Worm (Caenorhabditis elegans) whole organism, L4 larva: ENCODE data around the gene W04B5.6.

Experiments used
- F10B5.3 ChIP-seq: sonication (generic microtip); optimal IDR thresholded peaks from 2 replicates; lab custom pipeline; 2016; ENCODE audit warnings: mild to moderate bottlenecking, missing genetic modification characterization, missing compliant biosample characterization
- F37D6.2 ChIP-seq: sonication (generic microtip); optimal IDR thresholded peaks from 2 replicates; lab custom pipeline; 2016; ENCODE audit warnings: mild to moderate bottlenecking, missing genetic modification characterization, missing compliant biosample characterization
- F49E8.2 ChIP-seq: sonication (generic microtip); optimal IDR thresholded peaks from 2 replicates; lab custom pipeline; 2016; ENCODE audit warnings: missing compliant biosample characterization, mild to moderate bottlenecking, missing genetic modification characterization, borderline replicate concordance
- R02D3.7 ChIP-seq: fragments of 150-350 bp; sonication (generic microtip); optimal IDR thresholded peaks from 3 replicates; lab custom pipeline; 2014; ENCODE audit warnings: missing biosample characterization, missing genetic modification characterization
- T20F7.1 ChIP-seq: fragments of 200-800 bp; sonication (Bioruptor generic); optimal IDR thresholded peaks from 2 replicates; lab custom pipeline; 2018; ENCODE audit warnings: mild to moderate bottlenecking, missing genetic modification characterization, missing compliant biosample characterization
- Y48G9A.11 ChIP-seq: fragments of 200-800 bp; sonication (Bioruptor generic); IDR thresholded peaks from 2 replicates; pipeline ENCODE4 v1.3.6; 2022; ENCODE audit warnings: missing genetic modification reagents, missing genetic modification characterization, missing compliant biosample characterization
- Y75B8A.6 ChIP-seq: fragments of 200-800 bp; sonication (Bioruptor generic); IDR thresholded peaks from 2 replicates; pipeline ENCODE4 v1.3.6; 2022; ENCODE audit warnings: missing genetic modification reagents, missing genetic modification characterization, missing compliant biosample characterization
- ZK337.2 ChIP-seq: fragments of 200-800 bp; sonication (Bioruptor generic); IDR thresholded peaks from 2 replicates; pipeline ENCODE4 v1.3.6; 2022; ENCODE audit warnings: missing genetic modification reagents, missing genetic modification characterization, missing compliant biosample characterization
- ZK546.5 ChIP-seq, 2 experiments: sonication (generic microtip); optimal IDR thresholded peaks; 2 replicates each; lab custom pipeline; 2017; ENCODE audit warnings: missing biosample characterization in 2 of 2, missing genetic modification characterization in 2 of 2
- ceh-20 ChIP-seq: fragments of 200-800 bp; sonication (Bioruptor generic); IDR thresholded peaks from 2 replicates; pipeline ENCODE4 v1.3.6; 2022; ENCODE audit warnings: missing genetic modification reagents, missing genetic modification characterization, missing compliant biosample characterization
- ces-1 ChIP-seq: fragments of 150-350 bp; sonication (generic microtip); optimal IDR thresholded peaks from 4 replicates; lab custom pipeline; 2014; ENCODE audit warnings: missing biosample characterization, missing genetic modification reagents, missing genetic modification characterization
- cey-2 ChIP-seq: sonication (generic microtip); optimal IDR thresholded peaks from 3 replicates; lab custom pipeline; 2017; ENCODE audit warnings: missing genetic modification characterization, mild to moderate bottlenecking, missing compliant biosample characterization, antibody characterized with exemption, borderline replicate concordance; ENCODE audit not compliant: insufficient read depth
- ctbp-1 ChIP-seq: fragments of 200-800 bp; sonication (Bioruptor generic); IDR thresholded peaks from 2 replicates; pipeline ENCODE4 v1.3.6; 2022; ENCODE audit warnings: missing genetic modification reagents, missing genetic modification characterization, missing compliant biosample characterization
- daf-12 ChIP-seq: fragments of 150-350 bp; optimal IDR thresholded peaks from 2 replicates; lab custom pipeline; 2014; ENCODE audit warnings: missing biosample characterization, missing genetic modification reagents, missing genetic modification characterization
- daf-19 ChIP-seq: fragments of 200-800 bp; sonication (Bioruptor generic); conservative IDR thresholded peaks from 2 replicates; pipeline ENCODE4 v1.3.6; 2022; ENCODE audit warnings: missing genetic modification characterization, missing compliant biosample characterization
- dmd-9 ChIP-seq: fragments of 200-800 bp; sonication (Bioruptor generic); IDR thresholded peaks from 2 replicates; pipeline ENCODE4 v1.3.6; 2022; ENCODE audit warnings: missing genetic modification reagents, missing genetic modification characterization, missing compliant biosample characterization
- dpl-1 ChIP-seq: fragments of 150-350 bp; optimal IDR thresholded peaks from 2 replicates; lab custom pipeline; 2014; ENCODE audit warnings: missing biosample characterization, missing genetic modification reagents, missing genetic modification characterization
- duxl-1 ChIP-seq: sonication (generic microtip); optimal IDR thresholded peaks from 2 replicates; lab custom pipeline; 2016; ENCODE audit warnings: mild to moderate bottlenecking, missing genetic modification characterization, moderate library complexity, missing compliant biosample characterization; ENCODE audit not compliant: poor library complexity
- dve-1 ChIP-seq: sonication (generic microtip); optimal IDR thresholded peaks from 2 replicates; lab custom pipeline; 2017; ENCODE audit warnings: antibody characterized with exemption, mild to moderate bottlenecking, missing genetic modification characterization, missing compliant biosample characterization; ENCODE audit not compliant: insufficient read depth
- fkh-10 ChIP-seq: fragments of 150-350 bp; optimal IDR thresholded peaks from 2 replicates; lab custom pipeline; 2014; ENCODE audit warnings: missing biosample characterization, missing genetic modification reagents, missing genetic modification characterization
- hif-1 ChIP-seq, 2 experiments: sonication (generic microtip); optimal IDR thresholded peaks; 2 replicates each; lab custom pipeline; 2016 to 2017; ENCODE audit warnings: missing compliant biosample characterization in 2 of 2, missing genetic modification characterization in 2 of 2, missing genetic modification reagents in 2 of 2, missing genotype in 2 of 2, mild to moderate bottlenecking in 1 of 2
- hlh-11 ChIP-seq: fragments of 200-800 bp; sonication (Bioruptor generic); optimal IDR thresholded peaks from 2 replicates; lab custom pipeline; 2018; ENCODE audit warnings: mild to moderate bottlenecking, missing genetic modification characterization, missing compliant biosample characterization
- hmg-1.1 ChIP-seq: fragments of 200-800 bp; sonication (Bioruptor generic); IDR thresholded peaks from 2 replicates; pipeline ENCODE4 v1.3.6; 2022; ENCODE audit warnings: missing genetic modification reagents, missing genetic modification characterization, missing compliant biosample characterization
- lin-15B ChIP-seq: fragments of 150-350 bp; sonication (generic microtip); optimal IDR thresholded peaks from 3 replicates; lab custom pipeline; 2014; ENCODE audit warnings: missing biosample characterization, missing genetic modification characterization
- lin-29 ChIP-seq: fragments of 200-800 bp; sonication (Bioruptor generic); IDR thresholded peaks from 2 replicates; pipeline ENCODE4 v1.3.6; 2022; ENCODE audit warnings: missing genetic modification reagents, missing genetic modification characterization, missing compliant biosample characterization
- lin-38 ChIP-seq: fragments of 200-800 bp; sonication (Bioruptor generic); IDR thresholded peaks from 2 replicates; pipeline ENCODE4 v1.3.6; 2022; ENCODE audit warnings: missing genetic modification reagents, missing genetic modification characterization, missing compliant biosample characterization
- lsy-2 ChIP-seq, 2 experiments: fragments of 150-350 bp in 1 of 2; sonication (generic microtip) in 1 of 2; optimal IDR thresholded peaks; 2 replicates each; lab custom pipeline; 2014 to 2017; ENCODE audit warnings: missing biosample characterization in 2 of 2, missing genetic modification characterization in 2 of 2
- mdl-1 ChIP-seq, 2 experiments: fragments of 150-350 bp in 1 of 2; sonication (generic microtip) in 1 of 2; optimal IDR thresholded peaks; 2 replicates each; lab custom pipeline; 2014 to 2017; ENCODE audit warnings: missing biosample characterization in 2 of 2, missing genetic modification characterization in 2 of 2
- mep-1 ChIP-seq: fragments of 150-350 bp; sonication (generic microtip); optimal IDR thresholded peaks from 3 replicates; lab custom pipeline; 2014; ENCODE audit warnings: missing biosample characterization, missing genetic modification characterization
- mes-2 ChIP-seq: sonication (generic microtip); optimal IDR thresholded peaks from 2 replicates; lab custom pipeline; 2016; ENCODE audit warnings: missing genotype, mild to moderate bottlenecking, missing genetic modification characterization, missing compliant biosample characterization; ENCODE audit not compliant: poor library complexity, severe bottlenecking
- nhr-102 ChIP-seq: sonication (generic microtip); optimal IDR thresholded peaks from 2 replicates; lab custom pipeline; 2016; ENCODE audit warnings: mild to moderate bottlenecking, missing genetic modification characterization, moderate library complexity, missing compliant biosample characterization
- nhr-11 ChIP-seq: fragments of 150-350 bp; optimal IDR thresholded peaks from 2 replicates; lab custom pipeline; 2014; ENCODE audit warnings: missing biosample characterization, missing genetic modification characterization
- nhr-111 ChIP-seq: fragments of 200-800 bp; sonication (Bioruptor generic); optimal IDR thresholded peaks from 2 replicates; lab custom pipeline; 2018; ENCODE audit warnings: mild to moderate bottlenecking, missing genetic modification characterization, missing compliant biosample characterization
- nhr-41 ChIP-seq: fragments of 200-800 bp; sonication (Bioruptor generic); IDR thresholded peaks from 2 replicates; pipeline ENCODE4 v1.3.6; 2022; ENCODE audit warnings: missing genetic modification reagents, missing genetic modification characterization, missing compliant biosample characterization
- nhr-48 ChIP-seq: sonication (generic microtip); optimal IDR thresholded peaks from 2 replicates; lab custom pipeline; 2016; ENCODE audit warnings: mild to moderate bottlenecking, missing genetic modification characterization, missing compliant biosample characterization
- nhr-6 ChIP-seq: fragments of 150-350 bp; optimal IDR thresholded peaks from 2 replicates; lab custom pipeline; 2014; ENCODE audit warnings: missing biosample characterization, missing genetic modification characterization
- pha-4 ChIP-seq, 2 experiments: fragments of 150-350 bp in 1 of 2; fragments of 200-800 bp in 1 of 2; sonication (Bioruptor generic) in 1 of 2; IDR thresholded peaks in 1 of 2; optimal IDR thresholded peaks in 1 of 2; 2 replicates each; pipeline versions ENCODE4 v1.3.6 to Lab custom; 2014 to 2022; ENCODE audit warnings: missing genetic modification characterization in 2 of 2, missing genetic modification reagents in 2 of 2, missing biosample characterization in 1 of 2, missing compliant biosample characterization in 1 of 2
- pqm-1 ChIP-seq: sonication (generic microtip); optimal IDR thresholded peaks from 2 replicates; lab custom pipeline; 2017; ENCODE audit warnings: missing biosample characterization, missing genetic modification characterization
- snpc-1.2 ChIP-seq: fragments of 200-800 bp; sonication (Bioruptor generic); IDR thresholded peaks from 2 replicates; pipeline ENCODE4 v1.3.6; 2022; ENCODE audit warnings: missing genetic modification reagents, missing genetic modification characterization, missing compliant biosample characterization
- snpc-4 ChIP-seq: fragments of 150-350 bp; optimal IDR thresholded peaks from 2 replicates; lab custom pipeline; 2014; ENCODE audit warnings: missing biosample characterization, missing genetic modification characterization
- spr-3 ChIP-seq: fragments of 200-800 bp; sonication (Bioruptor generic); optimal IDR thresholded peaks from 2 replicates; lab custom pipeline; 2018; ENCODE audit warnings: mild to moderate bottlenecking, missing genetic modification characterization, missing compliant biosample characterization
- tra-1 ChIP-seq: fragments of 200-800 bp; sonication (Bioruptor generic); IDR thresholded peaks from 2 replicates; pipeline ENCODE4 v1.3.6; 2022; ENCODE audit warnings: missing genetic modification reagents, missing genetic modification characterization, missing compliant biosample characterization
- unc-62 ChIP-seq, 3 experiments: fragments of 150-350 bp in 1 of 3; sonication (generic microtip); optimal IDR thresholded peaks in 2 of 3; peaks in 1 of 3; 1 replicate in 1 of 3; 2 replicates in 2 of 3; lab custom pipeline; 2014 to 2017; ENCODE audit warnings: missing biosample characterization in 3 of 3, missing genetic modification characterization in 3 of 3, missing genetic modification reagents in 3 of 3, missing genotype in 1 of 3
- vab-7 ChIP-seq: fragments of 200-800 bp; sonication (Bioruptor generic); IDR thresholded peaks from 2 replicates; pipeline ENCODE4 v1.3.6; 2022; ENCODE audit warnings: missing genetic modification reagents, missing genetic modification characterization, missing compliant biosample characterization
- zag-1 ChIP-seq: fragments of 150-350 bp; optimal IDR thresholded peaks from 2 replicates; lab custom pipeline; 2014; ENCODE audit warnings: missing biosample characterization, missing genetic modification characterization
- zfp-2 ChIP-seq: sonication (generic microtip); optimal IDR thresholded peaks from 2 replicates; lab custom pipeline; 2016; ENCODE audit warnings: mild to moderate bottlenecking, missing genetic modification characterization, missing compliant biosample characterization
- ztf-7 ChIP-seq: fragments of 150-350 bp; optimal IDR thresholded peaks from 2 replicates; lab custom pipeline; 2014; ENCODE audit warnings: missing biosample characterization, missing genetic modification characterization

W04B5.6 gene

ce11 chrIII:2401126-2402123 is 33.8 kb downstream of the W04B5.6 start, which contains the start of the genes cic-1 and strm-1:
TSS of gene cic-1 (minus strand) at chrIII:2401221.
TSS of gene strm-1 (plus strand) at chrIII:2402070.
- TF ChIP-seq duxl-1 (tag; lab: Kevin White, UChicago) (no peak), zag-1 (tag; lab: Kevin White, UChicago) (no peak), daf-12 (tag; lab: Kevin White, UChicago) (no peak), vab-7 (GFP tag; lab: Robert Waterston, UW) (no peak), hmg-1.1 (GFP tag; lab: Robert Waterston, UW) (no peak), mep-1 (tag; lab: Kevin White, UChicago) (peak; percentile 38), mes-2 (tag; lab: Kevin White, UChicago) (peak; percentile 71), dve-1 (peak; percentile 26), Y75B8A.6 (no peak), lin-29 (GFP tag; lab: Robert Waterston, UW) (no peak), tra-1 (GFP tag; lab: Robert Waterston, UW) (no peak), lsy-2 (tag; optimal IDR thresholded peaks at IDR 0.05; lab: Kevin White, UChicago) (peak in 1 of 2 experiments; percentile 80), nhr-102 (tag; lab: Kevin White, UChicago) (no peak), nhr-48 (tag; lab: Kevin White, UChicago) (no peak), fkh-10 (GFP tag; lab: Kevin White, UChicago) (no peak), dmd-9 (GFP tag; lab: Robert Waterston, UW) (no peak), nhr-41 (GFP tag; lab: Robert Waterston, UW) (no peak), zfp-2 (no peak), hif-1 (tag; optimal IDR thresholded peaks at IDR 0.05; lab: Kevin White, UChicago) (no peak), snpc-1.2 (no peak), Y48G9A.11 (GFP tag; lab: Robert Waterston, UW) (peak; percentile 99), nhr-111 (GFP tag; lab: Kevin White, UChicago) (no peak), spr-3 (GFP tag; lab: Kevin White, UChicago) (no peak), snpc-4 (tag; lab: Kevin White, UChicago) (no peak), ztf-7 (no peak), nhr-11 (tag; lab: Kevin White, UChicago) (no peak), ceh-20 (GFP tag; lab: Robert Waterston, UW) (no peak), unc-62 (GFP tag; optimal IDR thresholded peaks at IDR 0.05 in 1 of 2; lab: Kevin White, UChicago) (peak in 1 of 2 experiments; percentile 4), unc-62 (tag; optimal IDR thresholded peaks at IDR 0.05; lab: Kevin White, UChicago) (no peak), nhr-6 (tag; lab: Kevin White, UChicago) (no peak), pha-4 (GFP tag; IDR thresholded peaks at IDR 0.05; lab: Robert Waterston, UW) (no peak), pha-4 (tag; optimal IDR thresholded peaks at IDR 0.05; lab: Kevin White, UChicago) (no peak), ctbp-1 (no peak), ZK337.2 (no peak), mdl-1 (tag; optimal IDR thresholded peaks at IDR 0.05; lab: Kevin White, UChicago) (no peak), F49E8.2 (tag; lab: Kevin White, UChicago) (no peak), cey-2 (no peak), daf-19 (GFP tag; lab: Robert Waterston, UW) (no peak), hlh-11 (tag; lab: Kevin White, UChicago) (no peak), R02D3.7 (peak; percentile 74), F10B5.3 (tag; lab: Kevin White, UChicago) (no peak), lin-38 (GFP tag; lab: Robert Waterston, UW) (peak; percentile 51), dpl-1 (GFP tag; lab: Kevin White, UChicago) (peak; percentile 92), ZK546.5 (tag; optimal IDR thresholded peaks at IDR 0.05; lab: Kevin White, UChicago) (no peak), pqm-1 (tag; lab: Kevin White, UChicago) (no peak), ces-1 (GFP tag; lab: Kevin White, UChicago) (no peak), T20F7.1 (GFP tag; lab: Kevin White, UChicago) (peak; percentile 98), lin-15B (tag; lab: Kevin White, UChicago) (no peak), F37D6.2 (tag; lab: Kevin White, UChicago) (no peak)
